Fruit fly (Drosophila melanogaster) Kc167 (cell line): ENCODE results near the gene CG1750.

Source experiments
- Sin3A ChIP-seq: fragments of >200 bp; optimal IDR thresholded peaks from 2 replicates; lab custom pipeline; 2018; ENCODE audit warnings: missing external identifiers
- insv ChIP-seq: fragments of >200 bp; optimal IDR thresholded peaks from 3 replicates; lab custom pipeline; 2018; ENCODE audit warnings: missing external identifiers
- psq ChIP-seq: fragments of >200 bp; optimal IDR thresholded peaks from 2 replicates; lab custom pipeline; 2017; ENCODE audit warnings: missing external identifiers

- TF ChIP-seq psq (no peak), Sin3A (lab: Kevin White, UChicago) (no peak), insv (lab: Kevin White, UChicago) (no peak)
These were observed 38.9 kb downstream of the CG1750 start, which contains the start of gene CG15561 for dm6 chr3R:31215830-31216229.
